Worm (Caenorhabditis elegans) whole organism, late embryonic: Measurements from ENCODE around the gene C26B2.2.

ENCODE experiments used
- C38D4.7 ChIP-seq: fragments of 200-800 bp; sonication (Bioruptor generic); optimal IDR thresholded peaks from 2 replicates; lab custom pipeline; 2018; ENCODE audit warnings: mild to moderate bottlenecking, missing genetic modification characterization, moderate library complexity, missing compliant biosample characterization
- F13H6.1 ChIP-seq: sonication (generic microtip); optimal IDR thresholded peaks from 2 replicates; lab custom pipeline; 2016; ENCODE audit warnings: missing genetic modification characterization, missing compliant biosample characterization
- K09A11.1 ChIP-seq: sonication (generic microtip); optimal IDR thresholded peaks from 2 replicates; lab custom pipeline; 2017; ENCODE audit warnings: antibody characterized with exemption, mild to moderate bottlenecking, missing genetic modification characterization, missing compliant biosample characterization; ENCODE audit not compliant: insufficient read depth
- ahr-1 ChIP-seq: sonication (generic microtip); optimal IDR thresholded peaks from 2 replicates; lab custom pipeline; 2016; ENCODE audit warnings: missing genetic modification characterization, missing compliant biosample characterization
- ama-1 ChIP-seq: fragments of 150-350 bp; optimal IDR thresholded peaks from 2 replicates; lab custom pipeline; 2014
- ceh-14 ChIP-seq: sonication (generic microtip); optimal IDR thresholded peaks from 2 replicates; lab custom pipeline; 2016; ENCODE audit warnings: missing genotype, missing genetic modification characterization, missing compliant biosample characterization
- ceh-18 ChIP-seq: sonication (generic microtip); optimal IDR thresholded peaks from 2 replicates; lab custom pipeline; 2016; ENCODE audit warnings: missing genetic modification characterization, missing compliant biosample characterization
- ceh-24 ChIP-seq: sonication (generic microtip); optimal IDR thresholded peaks from 2 replicates; lab custom pipeline; 2016; ENCODE audit warnings: mild to moderate bottlenecking, missing genetic modification characterization, missing compliant biosample characterization
- ceh-30 ChIP-seq: fragments of 150-350 bp; optimal IDR thresholded peaks from 2 replicates; lab custom pipeline; 2014; ENCODE audit warnings: missing biosample characterization, missing genetic modification characterization
- ceh-31 ChIP-seq: sonication (generic microtip); optimal IDR thresholded peaks from 2 replicates; lab custom pipeline; 2016; ENCODE audit warnings: missing genetic modification characterization, missing compliant biosample characterization
- ceh-34 ChIP-seq: sonication (generic microtip); optimal IDR thresholded peaks from 2 replicates; lab custom pipeline; 2016; ENCODE audit warnings: mild to moderate bottlenecking, missing genetic modification characterization, missing compliant biosample characterization
- ceh-48 ChIP-seq: sonication (generic microtip); optimal IDR thresholded peaks from 2 replicates; lab custom pipeline; 2016; ENCODE audit warnings: missing genetic modification characterization, inconsistent platforms, missing compliant biosample characterization
- ceh-6 ChIP-seq: fragments of 200-800 bp; sonication (Bioruptor generic); optimal IDR thresholded peaks from 2 replicates; lab custom pipeline; 2018; ENCODE audit warnings: mild to moderate bottlenecking, missing genetic modification characterization, missing compliant biosample characterization
- ceh-9 ChIP-seq: sonication (generic microtip); optimal IDR thresholded peaks from 2 replicates; lab custom pipeline; 2016; ENCODE audit warnings: mild to moderate bottlenecking, missing genetic modification characterization, inconsistent platforms, missing compliant biosample characterization
- che-1 ChIP-seq: sonication (generic microtip); optimal IDR thresholded peaks from 2 replicates; lab custom pipeline; 2016; ENCODE audit warnings: mild to moderate bottlenecking, missing genetic modification characterization, missing compliant biosample characterization
- dve-1 ChIP-seq: sonication (generic microtip); optimal IDR thresholded peaks from 2 replicates; lab custom pipeline; 2017; ENCODE audit warnings: antibody characterized with exemption, mild to moderate bottlenecking, missing genetic modification characterization, missing compliant biosample characterization
- elt-2 ChIP-seq: sonication (generic microtip); optimal IDR thresholded peaks from 2 replicates; lab custom pipeline; 2016; ENCODE audit warnings: missing genetic modification reagents, missing genetic modification characterization, missing compliant biosample characterization
- ets-4 ChIP-seq: sonication (generic microtip); optimal IDR thresholded peaks from 2 replicates; lab custom pipeline; 2016; ENCODE audit warnings: missing genetic modification characterization, missing compliant biosample characterization
- eyg-1 ChIP-seq: sonication (generic microtip); optimal IDR thresholded peaks from 2 replicates; lab custom pipeline; 2016; ENCODE audit warnings: missing genotype, missing genetic modification characterization, missing compliant biosample characterization
- fkh-6 ChIP-seq: sonication (generic microtip); optimal IDR thresholded peaks from 2 replicates; lab custom pipeline; 2016; ENCODE audit warnings: missing genetic modification characterization, missing compliant biosample characterization
- hlh-15 ChIP-seq: sonication (generic microtip); optimal IDR thresholded peaks from 2 replicates; lab custom pipeline; 2016; ENCODE audit warnings: missing genetic modification characterization, missing compliant biosample characterization
- lim-6 ChIP-seq: sonication (generic microtip); optimal IDR thresholded peaks from 2 replicates; lab custom pipeline; 2016; ENCODE audit warnings: missing genetic modification characterization, missing compliant biosample characterization
- mec-3 ChIP-seq: sonication (generic microtip); optimal IDR thresholded peaks from 2 replicates; lab custom pipeline; 2016; ENCODE audit warnings: borderline replicate concordance, missing genetic modification characterization, missing compliant biosample characterization
- nfya-1 ChIP-seq: sonication (generic microtip); optimal IDR thresholded peaks from 2 replicates; lab custom pipeline; 2017; ENCODE audit warnings: missing genetic modification characterization, mild to moderate bottlenecking, missing compliant biosample characterization, antibody characterized with exemption, moderate library complexity
- pag-3 ChIP-seq: sonication (generic microtip); optimal IDR thresholded peaks from 2 replicates; lab custom pipeline; 2016; ENCODE audit warnings: missing compliant biosample characterization, missing genetic modification characterization, borderline replicate concordance
- pat-9 ChIP-seq: fragments of 200-800 bp; sonication (Bioruptor generic); optimal IDR thresholded peaks from 2 replicates; lab custom pipeline; 2018; ENCODE audit warnings: mild to moderate bottlenecking, missing genetic modification characterization, moderate library complexity, missing compliant biosample characterization
- pax-1 ChIP-seq: fragments of 150-350 bp; optimal IDR thresholded peaks from 2 replicates; lab custom pipeline; 2014; ENCODE audit warnings: missing biosample characterization, missing genetic modification characterization
- pha-2 ChIP-seq: sonication (generic microtip); optimal IDR thresholded peaks from 2 replicates; lab custom pipeline; 2017; ENCODE audit warnings: mild to moderate bottlenecking, missing genetic modification characterization, missing compliant biosample characterization
- pha-4 ChIP-seq: fragments of 150-350 bp; optimal IDR thresholded peaks from 2 replicates; lab custom pipeline; 2018; ENCODE audit warnings: missing biosample characterization, missing genetic modification reagents, missing genetic modification characterization
- pqm-1 ChIP-seq: sonication (generic microtip); optimal IDR thresholded peaks from 2 replicates; lab custom pipeline; 2016; ENCODE audit warnings: missing genetic modification characterization, missing compliant biosample characterization
- rnt-1 ChIP-seq: sonication (generic microtip); optimal IDR thresholded peaks from 2 replicates; lab custom pipeline; 2016; ENCODE audit warnings: missing genetic modification characterization, missing compliant biosample characterization
- sdc-2 ChIP-seq: sonication (generic microtip); optimal IDR thresholded peaks from 2 replicates; lab custom pipeline; 2016; ENCODE audit warnings: missing genotype, missing genetic modification characterization, missing compliant biosample characterization
- sox-4 ChIP-seq: sonication (generic microtip); optimal IDR thresholded peaks from 2 replicates; lab custom pipeline; 2017; ENCODE audit warnings: mild to moderate bottlenecking, missing genetic modification characterization, inconsistent platforms, missing compliant biosample characterization
- syd-9 ChIP-seq: sonication (generic microtip); optimal IDR thresholded peaks from 2 replicates; lab custom pipeline; 2016; ENCODE audit warnings: mild to moderate bottlenecking, missing genetic modification characterization, moderate library complexity, missing compliant biosample characterization
- ttx-3 ChIP-seq: sonication (generic microtip); optimal IDR thresholded peaks from 2 replicates; lab custom pipeline; 2016; ENCODE audit warnings: missing genetic modification reagents, missing genetic modification characterization, missing compliant biosample characterization
- unc-3 ChIP-seq, 2 experiments: fragments of 200-800 bp in 1 of 2; sonication (Bioruptor generic) in 1 of 2; sonication (generic microtip) in 1 of 2; conservative IDR thresholded peaks in 1 of 2; optimal IDR thresholded peaks in 1 of 2; 2 replicates each; pipeline versions ENCODE4 v1.3.6 to Lab custom; 2016 to 2022; ENCODE audit warnings: missing compliant biosample characterization in 2 of 2, missing genetic modification characterization in 2 of 2, missing genetic modification reagents in 1 of 2
- unc-42 ChIP-seq: sonication (generic microtip); optimal IDR thresholded peaks from 2 replicates; lab custom pipeline; 2016; ENCODE audit warnings: missing genotype, missing genetic modification characterization, missing compliant biosample characterization
- unc-86 ChIP-seq: sonication (generic microtip); optimal IDR thresholded peaks from 2 replicates; lab custom pipeline; 2016; ENCODE audit warnings: missing genetic modification characterization, missing compliant biosample characterization
- ztf-16 ChIP-seq: sonication (generic microtip); optimal IDR thresholded peaks from 2 replicates; lab custom pipeline; 2017; ENCODE audit warnings: missing genetic modification characterization, missing compliant biosample characterization

The C26B2.2 gene

DNA sequence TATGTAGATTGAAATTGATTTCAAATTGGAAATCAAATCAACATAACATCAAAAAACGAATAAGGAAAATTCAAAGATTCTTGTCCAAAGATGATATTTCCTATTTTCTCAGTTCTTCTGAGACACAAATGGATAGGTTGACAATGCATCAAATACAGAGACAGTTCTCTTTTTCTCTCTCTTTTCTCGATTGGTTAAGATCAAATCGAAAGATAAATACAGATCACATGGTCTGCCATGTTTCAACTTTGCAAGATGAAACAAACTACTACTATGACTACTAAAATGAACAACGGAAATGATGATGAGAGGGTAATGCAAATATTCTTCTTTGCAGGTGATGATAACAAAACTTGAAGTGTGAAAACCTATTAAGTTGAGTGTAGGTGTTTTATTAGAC is 14.6 kb upstream of the C26B2.2 start:
- TF ChIP-seq ama-1 (lab: Kevin White, UChicago), result no peak
- TF ChIP-seq K09A11.1 (tag; lab: Kevin White, UChicago), result no peak
- TF ChIP-seq ztf-16, result no peak
- no peak for TF ChIP-seq pha-2 (tag; lab: Kevin White, UChicago)
- TF ChIP-seq hlh-15 (tag; lab: Kevin White, UChicago), result no peak
- no peak for TF ChIP-seq sdc-2
- no peak for TF ChIP-seq unc-86
- TF ChIP-seq ceh-48 (tag; lab: Kevin White, UChicago), result no peak
- TF ChIP-seq unc-3 (GFP tag; conservative IDR thresholded peaks at IDR 0.05; lab: Robert Waterston, UW), result no peak
- TF ChIP-seq unc-3 (tag; optimal IDR thresholded peaks at IDR 0.05; lab: Kevin White, UChicago), result no peak
- no peak for TF ChIP-seq fkh-6 (tag; lab: Kevin White, UChicago)
- TF ChIP-seq C38D4.7 (GFP tag; lab: Kevin White, UChicago), result no peak
- no peak for TF ChIP-seq eyg-1 (tag; lab: Kevin White, UChicago)

DNA sequence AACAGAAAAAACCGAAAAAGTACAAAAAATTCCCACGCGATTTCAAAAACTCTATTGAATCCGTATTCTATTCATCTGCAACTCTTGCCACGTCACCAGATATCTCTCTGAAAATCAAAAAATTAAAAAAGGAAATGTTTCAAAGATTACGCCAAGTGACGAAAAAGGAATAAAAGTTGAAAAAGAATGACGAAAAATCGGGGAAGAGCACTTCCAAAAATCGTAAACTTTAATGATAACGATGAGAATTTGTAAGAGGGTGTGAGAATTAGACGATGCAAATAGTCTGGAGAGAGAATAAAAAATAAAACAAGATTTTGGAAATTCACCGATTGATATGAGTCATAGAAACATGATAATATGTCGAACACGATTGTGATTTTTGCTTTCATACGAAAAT is 12.3 kb upstream of the C26B2.2 start:
- TF ChIP-seq ceh-31 (tag; lab: Kevin White, UChicago), result no peak
- no peak for TF ChIP-seq ceh-34 (tag; lab: Kevin White, UChicago)
- no peak for TF ChIP-seq ceh-6 (GFP tag; lab: Kevin White, UChicago)
- TF ChIP-seq pqm-1 (tag; lab: Kevin White, UChicago), result no peak
- TF ChIP-seq pat-9 (tag; lab: Kevin White, UChicago), result no peak
- TF ChIP-seq ceh-18 (tag; lab: Kevin White, UChicago), result no peak
- no peak for TF ChIP-seq unc-42
- TF ChIP-seq ceh-24, result no peak
- TF ChIP-seq dve-1 (tag; lab: Kevin White, UChicago), result no peak
- TF ChIP-seq ttx-3, result no peak
- TF ChIP-seq ahr-1, result no peak
- TF ChIP-seq mec-3 (tag; lab: Kevin White, UChicago), result no peak
- no peak for TF ChIP-seq ceh-30 (tag; lab: Kevin White, UChicago)
- no peak for TF ChIP-seq ztf-16
- TF ChIP-seq unc-86, result no peak
- TF ChIP-seq pag-3 (tag; lab: Kevin White, UChicago), result no peak
- TF ChIP-seq syd-9 (tag; lab: Kevin White, UChicago), result no peak
- no peak for TF ChIP-seq sox-4 (tag; lab: Kevin White, UChicago)
- TF ChIP-seq che-1 (tag; lab: Kevin White, UChicago), result no peak

DNA sequence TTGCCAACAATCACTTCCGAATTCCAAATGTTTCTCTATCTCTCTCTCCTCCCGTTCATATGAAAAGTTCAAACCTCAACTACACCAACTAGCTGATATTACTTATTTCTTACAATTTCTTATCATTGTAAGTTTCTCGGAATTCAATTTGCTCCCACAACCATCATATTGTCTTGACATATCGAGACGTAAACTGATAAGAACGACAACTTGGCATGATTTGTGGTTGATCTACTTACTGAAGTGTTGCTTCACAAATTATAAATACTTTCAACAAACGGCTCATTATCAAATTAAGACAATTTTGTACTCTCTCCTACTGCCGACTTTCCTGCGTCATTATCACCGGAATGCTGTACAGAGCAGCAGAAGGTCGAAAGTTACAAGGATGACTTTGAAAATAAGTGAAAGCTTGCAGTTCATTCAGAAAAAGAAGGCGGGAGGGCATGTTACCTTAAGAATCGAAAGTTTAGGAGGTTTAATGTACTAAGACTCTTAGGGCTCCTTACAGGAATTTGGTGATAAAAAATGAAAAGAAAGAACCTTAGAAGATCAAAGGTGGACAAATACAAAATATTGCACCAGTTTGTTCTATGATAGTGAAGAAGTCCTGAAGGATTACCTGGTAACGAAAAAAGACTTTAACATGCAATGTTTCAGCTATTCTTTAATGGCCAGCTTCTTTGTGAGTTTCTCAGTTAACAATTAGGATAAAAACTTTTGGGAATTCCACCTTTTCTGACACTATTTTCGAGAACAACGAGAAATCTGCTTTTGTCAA is 10.4 kb upstream of the C26B2.2 start:
- TF ChIP-seq ceh-9 (tag; lab: Kevin White, UChicago) (no peak), elt-2 (peak; percentile 69), lim-6 (tag; lab: Kevin White, UChicago) (no peak), nfya-1 (tag; lab: Kevin White, UChicago) (no peak)

DNA sequence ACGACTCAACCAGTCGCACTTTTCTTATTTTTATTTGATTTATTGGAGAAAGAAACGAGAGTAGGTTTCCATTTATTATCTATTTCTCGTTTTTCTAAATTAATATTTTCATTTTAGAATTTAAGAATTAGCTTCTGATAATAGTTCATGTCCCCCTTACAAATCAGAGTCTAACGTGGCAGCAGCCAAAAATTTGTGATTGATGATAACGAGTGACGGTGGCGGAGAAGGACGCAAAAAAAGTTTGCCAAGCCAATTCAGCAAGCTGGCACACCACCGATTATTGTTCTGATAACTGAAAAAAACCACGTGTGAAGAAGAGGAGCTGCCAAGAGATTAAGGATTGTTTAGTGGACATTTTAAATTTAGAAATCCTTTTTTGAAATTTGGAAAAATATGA is 8.2 kb upstream of the C26B2.2 start:
- no peak for TF ChIP-seq rnt-1 (tag; lab: Kevin White, UChicago)
- no peak for TF ChIP-seq ceh-9 (tag; lab: Kevin White, UChicago)
- no peak for TF ChIP-seq F13H6.1 (tag; lab: Kevin White, UChicago)
- TF ChIP-seq ets-4, result no peak
- TF ChIP-seq ama-1 (lab: Kevin White, UChicago), result no peak
- TF ChIP-seq pha-4 (tag; lab: Kevin White, UChicago), result no peak
- TF ChIP-seq ceh-14, result no peak
- TF ChIP-seq che-1 (tag; lab: Kevin White, UChicago), result no peak
- no peak for TF ChIP-seq pax-1 (tag; lab: Kevin White, UChicago)
